Fruit fly (Drosophila melanogaster) S2 (cell line): ENCODE results near the gene Dlg5.

Experiments used
- CG8478 ChIP-seq: fragments of >200 bp; optimal IDR thresholded peaks from 2 replicates; lab custom pipeline; 2018
- CTCF ChIP-seq, 2 experiments: fragments of >200 bp; optimal IDR thresholded peaks; 2 replicates each; lab custom pipeline; 2018

dm6 chr2L:11498839-11499238, 18.0 kb downstream of the Dlg5 start, which contains the start of gene Cog8:
- TF ChIP-seq CTCF (optimal IDR thresholded peaks at IDR 0.05; lab: Kevin White, UChicago) (peak in 1 of 2 experiments; percentile 5), CG8478 (lab: Kevin White, UChicago) (no peak)
